Fruit fly (Drosophila melanogaster): Measurements from ENCODE around the gene GckIII.

Gene GckIII

DNA sequence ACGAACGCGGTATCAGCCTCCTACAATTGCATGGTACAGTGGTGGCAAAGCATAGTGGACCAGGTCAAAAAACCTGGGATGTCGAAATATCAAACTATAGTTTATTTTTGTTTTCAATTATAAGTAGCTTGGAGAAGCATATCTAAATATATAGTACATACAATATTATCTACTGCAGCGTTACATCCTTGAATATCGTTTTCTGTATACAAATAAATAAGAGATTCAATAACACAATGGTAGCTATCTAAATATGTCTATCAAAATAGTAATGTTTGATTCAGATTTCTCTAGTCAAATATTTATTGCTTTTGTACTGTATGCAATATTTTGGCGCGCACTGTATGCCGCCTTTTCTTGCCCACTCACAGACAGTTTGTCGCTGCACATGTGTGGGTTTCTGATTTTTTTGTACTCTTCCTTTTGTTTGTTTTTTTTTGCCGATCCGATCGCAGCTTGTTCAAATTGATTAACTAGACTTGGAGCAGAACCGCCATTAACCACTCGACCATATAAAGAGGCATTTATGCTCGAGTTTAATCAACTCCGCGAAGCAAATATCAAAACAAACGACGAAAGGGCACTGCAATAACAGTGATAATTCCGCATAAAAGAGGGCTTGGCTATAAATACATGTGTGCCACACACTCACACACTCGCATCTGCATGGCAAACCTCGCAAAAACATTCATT, 4.5 kb upstream of the GckIII start (continued):
- TF ChIP-seq CG18476 (GFP tag; optimal IDR thresholded peaks at IDR 0.05) (peak; percentile 94), Mes4 (GFP tag; optimal IDR thresholded peaks at IDR 0.05) (peak; percentile 89), crp (GFP tag; optimal IDR thresholded peaks at IDR 0.05) (peak in 1 of 2 experiments; percentile 53), CG10431 (GFP tag; optimal IDR thresholded peaks at IDR 0.05) (peak; percentile 90), peb (GFP tag; IDR thresholded peaks at IDR 0.05) (peak; percentile 90), CG4730 (GFP tag; IDR thresholded peaks at IDR 0.05) (peak; percentile 82), CG12236 (GFP tag; optimal IDR thresholded peaks at IDR 0.05) (peak; percentile 80), CG3838 (GFP tag; optimal IDR thresholded peaks at IDR 0.05) (peak; percentile 90), pho (GFP tag; optimal IDR thresholded peaks at IDR 0.05) (peak; percentile 89), HmgZ (tag; optimal IDR thresholded peaks at IDR 0.05) (peak; percentile 90), luna (GFP tag; optimal IDR thresholded peaks at IDR 0.05) (peak; percentile 72), CG1024 (GFP tag; IDR thresholded peaks at IDR 0.05) (peak; percentile 69), inv (GFP tag; IDR thresholded peaks at IDR 0.05; ENCODE audit: partially characterized antibody) (no peak), sr (GFP tag; IDR thresholded peaks at IDR 0.05) (peak; percentile 42; the same call in 1 of the 3 replicates), CG11723 (GFP tag; optimal IDR thresholded peaks at IDR 0.05) (peak; percentile 92), CG16813 (GFP tag; IDR thresholded peaks at IDR 0.05; ENCODE audit: partially characterized antibody) (no peak), MESR4 (GFP tag; optimal IDR thresholded peaks at IDR 0.05) (peak; percentile 15), h (optimal IDR thresholded peaks at IDR 0.05) (no peak), Bdp1 (GFP tag; optimal IDR thresholded peaks at IDR 0.05) (peak; percentile 86), CG17612 (GFP tag; IDR thresholded peaks at IDR 0.05) (peak; percentile 81), az2 (GFP tag; optimal IDR thresholded peaks at IDR 0.05) (peak; percentile 96), CG3995 (GFP tag; optimal IDR thresholded peaks at IDR 0.05) (peak; percentile 47), HHEX (GFP tag; optimal IDR thresholded peaks at IDR 0.05) (peak; percentile 94), CG33213 (GFP tag; optimal IDR thresholded peaks at IDR 0.05) (peak; percentile 64), sqz (GFP tag; optimal IDR thresholded peaks at IDR 0.05) (peak; percentile 88), Elba2 (GFP tag; optimal IDR thresholded peaks at IDR 0.05) (peak; percentile 39), CG4617 (GFP tag; optimal IDR thresholded peaks at IDR 0.05; ENCODE audit: borderline replicate concordance) (peak; percentile 74), CG6175 (GFP tag; IDR thresholded peaks at IDR 0.05) (peak; percentile 82), CG7745 (tag; optimal IDR thresholded peaks at IDR 0.05) (no peak), CG13894 (tag; optimal IDR thresholded peaks at IDR 0.05) (peak; percentile 74), CG7357 (GFP tag; IDR thresholded peaks at IDR 0.05) (peak; percentile 85), CG8944 (GFP tag; optimal IDR thresholded peaks at IDR 0.05) (peak; percentile 84), BEAF-32 (GFP tag; optimal IDR thresholded peaks at IDR 0.05) (no peak), repo (GFP tag; optimal IDR thresholded peaks at IDR 0.05) (peak; percentile 68), Lpt (GFP tag; optimal IDR thresholded peaks at IDR 0.05) (no peak), cas (GFP tag; IDR thresholded peaks at IDR 0.05) (peak; percentile 78), CG7556 (GFP tag; optimal IDR thresholded peaks at IDR 0.05) (peak; percentile 98), ham (GFP tag; IDR thresholded peaks at IDR 0.05) (peak; percentile 62), CG11695 (GFP tag; IDR thresholded peaks at IDR 0.05) (peak; percentile 98), eyg (GFP tag; optimal IDR thresholded peaks at IDR 0.05) (peak; percentile 81), grn (GFP tag; optimal IDR thresholded peaks at IDR 0.05) (peak; percentile 80), CG10209 (GFP tag; optimal IDR thresholded peaks at IDR 0.05) (peak; percentile 96), Vsx1 (GFP tag; optimal IDR thresholded peaks at IDR 0.05) (peak; percentile 92), Dfd (GFP tag; optimal IDR thresholded peaks at IDR 0.05) (no peak), CG17385 (GFP tag; optimal IDR thresholded peaks at IDR 0.05) (peak; percentile 94), CG34422 (GFP tag; IDR thresholded peaks at IDR 0.05) (peak; percentile 94), CG12769 (tag; optimal IDR thresholded peaks at IDR 0.05) (peak; percentile 90), CG4282 (GFP tag; optimal IDR thresholded peaks at IDR 0.05) (peak; percentile 69), Nf-YC (tag; optimal IDR thresholded peaks at IDR 0.05) (peak; percentile 87), CG12942 (GFP tag; optimal IDR thresholded peaks at IDR 0.05) (peak; percentile 87)
